Worm (Caenorhabditis elegans): ENCODE data around the gene rib-2.

rib-2 gene

DNA sequence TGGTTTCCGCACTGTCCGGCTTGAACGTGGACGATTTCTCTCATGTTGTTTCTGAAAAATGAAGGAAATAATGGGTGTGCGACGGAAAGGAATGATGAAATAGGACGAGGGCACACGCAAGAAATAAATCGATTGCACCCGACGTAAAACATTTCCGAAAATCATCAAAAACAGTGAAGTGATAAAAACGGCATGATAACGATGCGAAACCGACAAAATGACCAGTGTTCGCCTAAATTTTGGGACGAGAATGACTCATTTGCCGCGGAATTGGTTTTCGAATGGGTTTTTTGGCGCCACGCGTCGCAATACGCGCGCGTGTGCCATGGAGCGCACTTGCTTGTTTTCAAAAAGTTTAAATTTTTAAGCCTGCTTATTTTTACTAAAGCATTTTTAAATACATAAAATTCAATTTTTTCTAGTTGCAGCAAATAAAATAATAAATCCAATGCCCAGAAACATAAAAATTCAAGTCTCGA is at the start of gene rib-2, which contains the start of gene tbb-1:
Gene rib-2 (plus strand): TSS at position 429 of the 479 bp plus-strand sequence.
Gene tbb-1 (minus strand): TSS at position 51 of the 479 bp plus-strand sequence.
- TF ChIP-seq ces-1 (GFP tag; optimal IDR thresholded peaks at IDR 0.05), result peak; percentile 17
- peak; percentile 17 for TF ChIP-seq hlh-1 (tag; optimal IDR thresholded peaks at IDR 0.05)
- TF ChIP-seq mls-2 (tag; optimal IDR thresholded peaks at IDR 0.05), result no peak
- TF ChIP-seq flh-1 (GFP tag; optimal IDR thresholded peaks at IDR 0.05), result no peak
- TF ChIP-seq cnd-1 (tag; optimal IDR thresholded peaks at IDR 0.05), result no peak
- TF ChIP-seq nhr-237 (tag; optimal IDR thresholded peaks at IDR 0.05), result peak; percentile 76
- TF ChIP-seq drap-1 (GFP tag; optimal IDR thresholded peaks at IDR 0.05), result peak; percentile 28
- TF ChIP-seq mep-1 (tag; optimal IDR thresholded peaks at IDR 0.05), result peak; percentile 93
- TF ChIP-seq ceh-43 (GFP tag; optimal IDR thresholded peaks at IDR 0.05), result no peak
- TF ChIP-seq nhr-2 (tag; optimal IDR thresholded peaks at IDR 0.05), result no peak
- peak; percentile 30 for TF ChIP-seq ceh-83 (GFP tag; optimal IDR thresholded peaks at IDR 0.05)
- TF ChIP-seq mab-5 (tag; optimal IDR thresholded peaks at IDR 0.05), result no peak
- TF ChIP-seq lsy-2 (tag; optimal IDR thresholded peaks at IDR 0.05), result peak; percentile 70
- TF ChIP-seq ceh-39 (tag; optimal IDR thresholded peaks at IDR 0.05), result peak; percentile 60
- TF ChIP-seq lin-13 (tag; optimal IDR thresholded peaks at IDR 0.05), result peak; percentile 55
- peak; percentile 18 for TF ChIP-seq pha-4 (tag; optimal IDR thresholded peaks at IDR 0.05)
- TF ChIP-seq sem-2 (GFP tag; optimal IDR thresholded peaks at IDR 0.05), result no peak
- TF ChIP-seq nhr-12 (tag; optimal IDR thresholded peaks at IDR 0.05), result no peak
- TF ChIP-seq nhr-76 (tag; optimal IDR thresholded peaks at IDR 0.05), result no peak

DNA sequence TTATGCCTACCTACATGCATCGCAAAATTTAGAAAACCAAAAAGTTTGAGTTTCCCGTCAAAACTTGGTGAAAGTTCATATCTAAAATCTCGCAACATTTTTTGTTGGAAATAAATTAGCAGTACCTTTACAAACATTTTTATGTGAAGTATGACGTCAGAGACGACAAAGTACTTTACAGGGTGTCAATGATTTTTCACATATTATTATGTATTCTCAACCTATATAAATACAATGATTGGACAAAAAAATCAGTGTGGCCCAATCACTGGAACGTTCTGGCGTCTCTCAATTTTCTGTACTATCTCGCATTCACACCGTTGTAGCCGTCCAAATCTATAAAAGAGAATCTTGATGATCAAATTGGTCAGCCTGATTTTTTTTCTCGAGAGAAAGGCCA is 48.3 kb upstream of the rib-2 start, which contains the start of the genes Y39A1A.18 and fmo-3:
Gene Y39A1A.18 (minus strand): TSS at position 192 of the 400 bp plus-strand sequence.
Gene fmo-3 (plus strand): TSS at position 388 of the 400 bp plus-strand sequence.
- TF ChIP-seq nhr-76 (tag; optimal IDR thresholded peaks at IDR 0.05) (no peak), sem-2 (GFP tag; optimal IDR thresholded peaks at IDR 0.05) (no peak), mep-1 (tag; optimal IDR thresholded peaks at IDR 0.05) (no peak), cnd-1 (tag; optimal IDR thresholded peaks at IDR 0.05) (no peak), lin-32 (GFP tag; optimal IDR thresholded peaks at IDR 0.05) (no peak), unc-62 (GFP tag; optimal IDR thresholded peaks at IDR 0.05) (no peak), unc-39 (tag; optimal IDR thresholded peaks at IDR 0.05) (no peak), pha-4 (tag; optimal IDR thresholded peaks at IDR 0.05) (no peak)

DNA sequence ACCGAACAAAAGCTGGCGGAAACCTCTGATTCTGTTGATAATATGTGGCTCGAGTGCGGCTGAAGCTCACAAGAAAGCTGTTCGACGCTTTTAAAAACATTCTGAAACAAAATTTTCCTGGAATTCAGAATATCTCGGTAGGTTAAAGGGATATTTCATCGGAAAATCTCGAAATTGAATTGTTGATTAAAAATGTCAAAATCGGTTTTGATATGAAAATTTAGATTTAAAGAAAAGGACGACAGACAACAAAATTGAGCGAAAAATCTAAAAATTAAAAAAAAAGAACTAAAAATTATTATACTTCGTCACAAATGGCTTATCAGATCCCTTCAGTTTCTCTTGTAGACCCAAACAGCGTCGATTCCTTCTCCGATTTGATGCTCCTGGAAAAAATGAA is 42.1 kb upstream of the rib-2 start, which contains the start of gene Y39A1A.20:
Gene Y39A1A.20 (minus strand): TSS at position 101 of the 400 bp plus-strand sequence.
- no peak for TF ChIP-seq nhr-28 (tag; optimal IDR thresholded peaks at IDR 0.05)
- TF ChIP-seq nhr-76 (tag; optimal IDR thresholded peaks at IDR 0.05), result no peak

DNA sequence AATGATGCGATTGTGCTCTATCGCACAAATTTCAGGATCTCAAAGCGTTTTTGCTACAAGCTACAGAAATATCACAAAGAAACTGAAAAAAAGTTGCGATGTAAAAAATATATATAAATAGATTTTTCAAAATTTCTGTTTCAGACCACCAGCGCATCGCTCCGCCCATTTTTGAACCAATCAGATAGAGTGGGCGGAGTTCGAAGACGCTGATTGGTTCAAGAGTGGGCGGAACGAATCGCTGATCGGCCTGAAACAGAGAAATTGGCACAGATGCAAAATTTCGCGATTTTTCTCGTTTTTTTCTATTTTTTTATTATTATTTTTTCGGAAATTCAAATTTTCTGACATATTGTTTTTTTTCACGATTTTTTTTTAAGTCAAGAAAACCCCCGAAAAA is 39.8 kb upstream of the rib-2 start:
- TF ChIP-seq nhr-2 (tag; optimal IDR thresholded peaks at IDR 0.05) (no peak), M03D4.4 (tag; optimal IDR thresholded peaks at IDR 0.05) (no peak), nhr-12 (tag; optimal IDR thresholded peaks at IDR 0.05) (no peak), nhr-76 (tag; optimal IDR thresholded peaks at IDR 0.05) (no peak), bed-3 (GFP tag; optimal IDR thresholded peaks at IDR 0.05) (no peak), zip-8 (tag; optimal IDR thresholded peaks at IDR 0.05) (no peak)

DNA sequence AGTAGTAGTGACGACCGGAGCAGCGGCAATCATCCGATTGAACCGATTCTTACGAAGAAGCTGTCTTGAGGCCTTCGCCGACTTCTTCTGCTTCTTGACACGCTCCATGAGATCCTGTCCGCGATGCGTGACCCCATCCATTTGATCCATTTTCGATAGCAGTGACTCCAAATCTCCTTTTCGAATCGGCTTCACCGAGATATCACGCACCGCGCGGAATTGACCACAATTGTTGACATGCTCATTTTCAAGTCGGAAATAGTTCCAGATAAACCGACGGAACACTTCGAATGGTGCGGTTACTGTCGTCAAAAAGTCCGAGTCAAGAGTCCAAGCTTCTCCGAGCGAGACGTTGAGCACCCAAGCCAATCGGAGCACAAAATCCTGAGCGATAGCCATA is 38.8 kb upstream of the rib-2 start:
- TF ChIP-seq lin-13 (tag; optimal IDR thresholded peaks at IDR 0.05), result no peak
- TF ChIP-seq blmp-1 (tag; optimal IDR thresholded peaks at IDR 0.05), result no peak
- TF ChIP-seq flh-1 (GFP tag; optimal IDR thresholded peaks at IDR 0.05), result no peak
- no peak for TF ChIP-seq mab-5 (tag; optimal IDR thresholded peaks at IDR 0.05)
- no peak for TF ChIP-seq nhr-2 (tag; optimal IDR thresholded peaks at IDR 0.05)
- no peak for TF ChIP-seq elt-1 (tag; optimal IDR thresholded peaks at IDR 0.05; ENCODE audit: borderline replicate concordance, insufficient read depth)
- TF ChIP-seq lin-32 (GFP tag; optimal IDR thresholded peaks at IDR 0.05), result no peak
- TF ChIP-seq zip-8 (tag; optimal IDR thresholded peaks at IDR 0.05), result no peak

DNA sequence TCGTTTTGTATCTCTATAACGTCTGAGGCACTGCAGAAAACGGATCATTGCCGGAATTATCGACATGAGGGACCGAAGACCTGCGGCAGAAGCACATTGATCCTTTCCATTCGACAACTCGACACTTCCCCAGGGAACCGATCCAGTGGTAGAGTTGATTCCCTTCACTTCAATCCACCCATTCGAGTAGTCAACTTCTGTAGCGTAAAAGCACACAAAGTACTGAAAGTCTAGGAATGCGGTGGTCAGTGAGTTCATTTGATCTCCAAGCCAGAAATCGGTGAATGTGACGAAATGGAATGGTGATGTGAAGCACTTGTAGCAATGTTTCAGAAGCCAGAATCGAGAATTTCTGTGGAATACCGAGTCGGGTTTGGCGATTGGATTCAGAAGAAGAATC is 38.1 kb upstream of the rib-2 start:
- TF ChIP-seq nhr-28 (tag; optimal IDR thresholded peaks at IDR 0.05), result no peak

DNA sequence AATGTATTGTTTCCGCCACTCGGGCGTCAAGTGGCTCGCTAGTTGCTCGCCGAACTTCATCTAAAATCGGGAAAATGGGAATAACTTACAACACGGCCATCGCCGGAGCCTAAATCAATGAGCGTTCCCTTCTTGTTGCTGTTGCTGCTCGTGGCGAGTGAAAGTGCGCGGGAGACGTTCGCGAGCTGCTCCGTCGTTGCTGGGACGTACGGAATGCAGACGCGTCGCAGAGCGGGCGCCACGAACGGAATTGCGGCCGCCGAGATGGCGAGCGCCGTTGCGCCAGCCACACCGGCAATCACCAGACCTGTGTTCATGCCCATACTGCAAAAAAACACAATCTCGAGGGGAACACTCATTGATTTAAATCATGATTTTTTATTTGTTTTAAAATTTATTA is 36.1 kb upstream of the rib-2 start:
- TF ChIP-seq unc-62 (GFP tag; optimal IDR thresholded peaks at IDR 0.05), result no peak
- TF ChIP-seq snpc-4 (tag; optimal IDR thresholded peaks at IDR 0.05), result no peak
- TF ChIP-seq unc-120 (tag; optimal IDR thresholded peaks at IDR 0.05; ENCODE audit: poor library complexity, severe bottlenecking), result no peak
- no peak for TF ChIP-seq sptf-1 (tag; optimal IDR thresholded peaks at IDR 0.05)
- TF ChIP-seq elt-3 (tag; optimal IDR thresholded peaks at IDR 0.05), result no peak
- no peak for TF ChIP-seq M03D4.4 (tag; optimal IDR thresholded peaks at IDR 0.05)
- no peak for TF ChIP-seq ceh-43 (GFP tag; optimal IDR thresholded peaks at IDR 0.05)
